Worm (Caenorhabditis elegans): ENCODE measurements around the gene srw-97.

srw-97 gene

ce11 chrII:1668913-1669312 lies at the start of gene srw-97:
TSS of gene srw-97 (minus strand) at chrII:1669013.
- TF ChIP-seq ama-1 (optimal IDR thresholded peaks at IDR 0.05) (no peak), ahr-1 (tag; optimal IDR thresholded peaks at IDR 0.05) (no peak), hlh-13 (GFP tag; optimal IDR thresholded peaks at IDR 0.05) (no peak), fkh-10 (GFP tag; optimal IDR thresholded peaks at IDR 0.05) (no peak), unc-42 (tag; optimal IDR thresholded peaks at IDR 0.05) (no peak), hlh-6 (tag; optimal IDR thresholded peaks at IDR 0.05) (no peak), ceh-34 (tag; optimal IDR thresholded peaks at IDR 0.05) (no peak), che-1 (tag; optimal IDR thresholded peaks at IDR 0.05) (no peak)

DNA sequence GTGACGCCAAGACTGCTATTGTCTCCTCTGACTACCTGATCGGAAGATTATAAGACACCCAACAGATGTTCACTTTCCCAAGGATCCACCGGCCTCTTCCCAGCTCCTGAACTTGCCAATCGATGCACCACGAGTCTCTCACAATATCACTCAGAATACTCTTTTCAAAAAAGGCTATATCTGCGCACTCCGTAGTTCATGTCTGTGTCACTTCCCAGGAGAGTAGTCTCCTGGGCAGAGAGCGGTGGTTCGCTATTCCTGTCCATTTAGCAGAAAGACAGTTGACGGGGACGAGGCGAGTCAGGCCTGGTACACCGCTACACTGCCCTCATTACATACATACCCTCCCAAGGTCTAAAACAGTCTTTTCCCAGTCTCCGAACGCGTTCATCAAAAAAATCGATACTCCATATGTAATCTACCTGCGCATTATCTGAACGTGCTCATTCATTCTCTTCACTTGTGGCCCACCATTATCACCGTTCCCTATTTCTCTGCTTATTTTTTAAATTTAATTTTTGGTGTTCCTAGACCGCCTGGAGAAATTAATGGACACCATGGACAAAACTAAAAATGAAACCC lies 46.0 kb upstream of the srw-97 start, which contains the start of gene btb-6:
Gene btb-6, plus strand, starts transcription at position 532 of the 582 bp plus-strand sequence.
- TF ChIP-seq ceh-2 (tag; optimal IDR thresholded peaks at IDR 0.05) (no peak), pax-1 (tag; optimal IDR thresholded peaks at IDR 0.05) (no peak), ref-2 (tag; optimal IDR thresholded peaks at IDR 0.05) (no peak), fax-1 (tag; optimal IDR thresholded peaks at IDR 0.05) (no peak), F13H6.1 (tag; optimal IDR thresholded peaks at IDR 0.05) (no peak), hlh-15 (tag; optimal IDR thresholded peaks at IDR 0.05) (no peak), eyg-1 (tag; optimal IDR thresholded peaks at IDR 0.05) (no peak), hlh-8 (tag; optimal IDR thresholded peaks at IDR 0.05) (no peak), nfya-1 (tag; optimal IDR thresholded peaks at IDR 0.05) (no peak), gmeb-2 (tag; optimal IDR thresholded peaks at IDR 0.05) (no peak), T23F11.4 (GFP tag; optimal IDR thresholded peaks at IDR 0.05) (no peak), dve-1 (tag; optimal IDR thresholded peaks at IDR 0.05) (no peak), ceh-18 (tag; optimal IDR thresholded peaks at IDR 0.05) (no peak), mec-3 (tag; optimal IDR thresholded peaks at IDR 0.05; ENCODE audit: borderline replicate concordance) (no peak), tbx-7 (tag; optimal IDR thresholded peaks at IDR 0.05) (no peak), ceh-24 (tag; optimal IDR thresholded peaks at IDR 0.05) (no peak), elt-2 (tag; optimal IDR thresholded peaks at IDR 0.05) (no peak)

DNA sequence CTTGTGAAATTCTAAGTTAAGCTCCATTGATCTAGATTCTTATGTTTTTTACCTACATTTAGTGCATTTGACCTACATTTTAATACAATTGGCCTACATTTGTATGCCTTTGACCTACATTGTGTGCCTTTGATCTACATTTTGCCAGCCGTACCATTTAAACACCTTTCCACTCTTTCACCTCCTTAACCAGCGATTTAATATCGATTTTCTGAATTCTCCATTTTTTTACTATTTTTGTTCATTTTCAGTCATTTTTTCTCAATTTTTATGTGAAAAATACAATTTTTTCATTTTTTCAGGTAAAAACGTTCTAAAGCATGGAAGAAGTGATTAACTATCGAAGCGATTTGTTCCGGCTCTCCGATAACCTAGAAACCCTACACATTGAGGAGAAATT lies 44.1 kb upstream of the srw-97 start, which contains the start of gene btb-7:
Gene btb-7, plus strand, starts transcription at position 301 of the 400 bp plus-strand sequence.
- no peak for TF ChIP-seq ceh-48 (tag; optimal IDR thresholded peaks at IDR 0.05)
- no peak for TF ChIP-seq elt-2 (tag; optimal IDR thresholded peaks at IDR 0.05)
- TF ChIP-seq ztf-16 (tag; optimal IDR thresholded peaks at IDR 0.05), result no peak
- no peak for TF ChIP-seq nfya-1 (tag; optimal IDR thresholded peaks at IDR 0.05)
- TF ChIP-seq zip-5 (tag; optimal IDR thresholded peaks at IDR 0.05), result no peak
- no peak for TF ChIP-seq ceh-6 (GFP tag; optimal IDR thresholded peaks at IDR 0.05)
- no peak for TF ChIP-seq fkh-6 (tag; optimal IDR thresholded peaks at IDR 0.05)

DNA sequence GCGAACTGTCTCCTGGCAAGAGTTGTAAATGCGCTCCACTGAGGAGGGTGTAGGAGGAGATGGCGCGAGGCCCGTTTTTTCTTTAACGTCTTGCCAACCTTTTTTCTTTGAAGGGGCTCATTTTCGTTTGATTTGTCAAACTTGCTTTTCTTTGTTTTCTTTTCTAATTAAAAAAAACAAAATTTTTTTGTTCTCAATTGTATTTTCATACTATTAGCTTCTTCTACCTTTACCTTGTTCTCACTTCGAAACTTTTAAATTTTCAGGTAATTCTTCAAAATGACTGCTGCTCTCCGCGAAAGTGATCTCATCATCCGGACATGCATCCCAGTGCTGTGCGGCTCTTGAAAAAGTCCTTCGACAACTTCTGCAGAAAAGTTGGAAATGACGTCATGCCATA lies 41.1 kb upstream of the srw-97 start, which contains the start of gene fbxa-184:
Gene fbxa-184, plus strand, starts transcription at position 301 of the 400 bp plus-strand sequence.
- TF ChIP-seq C08G9.2 (tag; optimal IDR thresholded peaks at IDR 0.05), result no peak
- TF ChIP-seq C38D4.7 (GFP tag; optimal IDR thresholded peaks at IDR 0.05), result no peak
- TF ChIP-seq madf-2 (tag; optimal IDR thresholded peaks at IDR 0.05), result no peak
- no peak for TF ChIP-seq syd-9 (tag; optimal IDR thresholded peaks at IDR 0.05)
- no peak for TF ChIP-seq ceh-9 (tag; optimal IDR thresholded peaks at IDR 0.05)
- TF ChIP-seq fkh-10 (GFP tag; optimal IDR thresholded peaks at IDR 0.05), result no peak
- no peak for TF ChIP-seq Y22D7AL.16 (tag; optimal IDR thresholded peaks at IDR 0.05)
- no peak for TF ChIP-seq ahr-1 (tag; optimal IDR thresholded peaks at IDR 0.05)
- no peak for TF ChIP-seq K09A11.1 (tag; optimal IDR thresholded peaks at IDR 0.05; ENCODE audit: insufficient read depth)
- no peak for TF ChIP-seq ets-4 (tag; optimal IDR thresholded peaks at IDR 0.05)
- no peak for TF ChIP-seq pax-1 (tag; optimal IDR thresholded peaks at IDR 0.05)
- TF ChIP-seq ceh-31 (tag; optimal IDR thresholded peaks at IDR 0.05), result no peak
- no peak for TF ChIP-seq sox-4 (tag; optimal IDR thresholded peaks at IDR 0.05)
- no peak for TF ChIP-seq nhr-232 (tag; optimal IDR thresholded peaks at IDR 0.05)
- TF ChIP-seq pha-2 (tag; optimal IDR thresholded peaks at IDR 0.05), result no peak

Data from whole organism, late embryonic.